Worm (Caenorhabditis elegans) whole organism, young adult: ENCODE data around the gene acs-18.
A peak's percentile ranks its signal among the peaks of the same experiment; 100 is the strongest.

ENCODE experiments used
- B0019.2 ChIP-seq: fragments of 200-800 bp; sonication (Bioruptor generic); conservative IDR thresholded peaks from 2 replicates; pipeline ENCODE4 v1.3.6; 2022; ENCODE audit warnings: missing genetic modification reagents, missing genetic modification characterization, missing compliant biosample characterization
- D2030.7 ChIP-seq: fragments of 200-800 bp; sonication (Bioruptor generic); IDR thresholded peaks from 2 replicates; pipeline ENCODE4 v1.3.6; 2022; ENCODE audit warnings: missing genetic modification reagents, missing genetic modification characterization, missing compliant biosample characterization
- F10E7.11 ChIP-seq: sonication (generic microtip); optimal IDR thresholded peaks from 2 replicates; lab custom pipeline; 2017; ENCODE audit warnings: mild to moderate bottlenecking, missing genetic modification characterization, moderate library complexity, missing compliant biosample characterization
- F37B4.10 ChIP-seq: fragments of 200-800 bp; sonication (Bioruptor generic); IDR thresholded peaks from 2 replicates; pipeline ENCODE4 v1.3.6; 2022; ENCODE audit warnings: missing genetic modification characterization, missing compliant biosample characterization
- F49E8.2 ChIP-seq: sonication (generic microtip); optimal IDR thresholded peaks from 3 replicates; lab custom pipeline; 2017; ENCODE audit warnings: missing genetic modification characterization, mild to moderate bottlenecking, missing compliant biosample characterization, antibody characterized with exemption, moderate library complexity; ENCODE audit not compliant: insufficient read depth
- K12H6.12 ChIP-seq: fragments of 200-800 bp; sonication (Bioruptor generic); optimal IDR thresholded peaks from 2 replicates; lab custom pipeline; 2018; ENCODE audit warnings: mild to moderate bottlenecking, missing genetic modification characterization, missing compliant biosample characterization
- T26A5.8 ChIP-seq: sonication (generic microtip); optimal IDR thresholded peaks from 2 replicates; lab custom pipeline; 2016; ENCODE audit warnings: missing genetic modification characterization, missing compliant biosample characterization
- Y56A3A.18 ChIP-seq: fragments of 200-800 bp; sonication (Bioruptor generic); IDR thresholded peaks from 2 replicates; pipeline ENCODE4 v1.3.6; 2022; ENCODE audit warnings: missing genetic modification reagents, missing genetic modification characterization, missing compliant biosample characterization
- Y67H2A.10 ChIP-seq: fragments of 200-800 bp; sonication (Bioruptor generic); conservative IDR thresholded peaks from 2 replicates; pipeline ENCODE4 v1.3.6; 2022; ENCODE audit warnings: missing genetic modification reagents, missing genetic modification characterization, missing compliant biosample characterization
- Y79H2A.3 ChIP-seq: fragments of 200-800 bp; sonication (Bioruptor generic); conservative IDR thresholded peaks from 2 replicates; pipeline ENCODE4 v1.3.6; 2022; ENCODE audit warnings: missing genetic modification reagents, missing genetic modification characterization, missing compliant biosample characterization
- Y95B8A.8 ChIP-seq: fragments of 200-800 bp; sonication (Bioruptor generic); IDR thresholded peaks from 2 replicates; pipeline ENCODE4 v1.3.6; 2022; ENCODE audit warnings: missing genetic modification reagents, missing genetic modification characterization, missing compliant biosample characterization
- ZK185.1 ChIP-seq: sonication (generic microtip); optimal IDR thresholded peaks from 2 replicates; lab custom pipeline; 2016; ENCODE audit warnings: mild to moderate bottlenecking, missing genetic modification characterization, missing compliant biosample characterization; ENCODE audit not compliant: poor library complexity, severe bottlenecking
- ama-1 ChIP-seq, 3 experiments: fragments of 150-350 bp in 1 of 3; sonication (generic microtip) in 2 of 3; optimal IDR thresholded peaks; 2 replicates each; lab custom pipeline; 2014 to 2018; ENCODE audit warnings: missing biosample characterization in 2 of 3, missing genetic modification characterization in 2 of 3, missing genetic modification reagents in 2 of 3
- aptf-2 ChIP-seq: fragments of 200-800 bp; sonication (Bioruptor generic); conservative IDR thresholded peaks from 2 replicates; pipeline ENCODE4 v1.3.6; 2022; ENCODE audit warnings: missing genetic modification reagents, missing genetic modification characterization, missing compliant biosample characterization
- aptf-3 ChIP-seq: fragments of 200-800 bp; sonication (Bioruptor generic); IDR thresholded peaks from 2 replicates; pipeline ENCODE4 v1.3.6; 2022; ENCODE audit warnings: missing genetic modification characterization, missing compliant biosample characterization
- athp-1 ChIP-seq: sonication (generic microtip); optimal IDR thresholded peaks from 2 replicates; lab custom pipeline; 2017; ENCODE audit warnings: mild to moderate bottlenecking, missing genetic modification characterization, missing compliant biosample characterization
- attf-6 ChIP-seq: fragments of 200-800 bp; sonication (Bioruptor generic); IDR thresholded peaks from 2 replicates; pipeline ENCODE4 v1.3.6; 2022; ENCODE audit warnings: missing genetic modification reagents, missing genetic modification characterization, missing compliant biosample characterization
- ccch-3 ChIP-seq: fragments of 200-800 bp; sonication (Bioruptor generic); optimal IDR thresholded peaks from 2 replicates; lab custom pipeline; 2018; ENCODE audit warnings: mild to moderate bottlenecking, missing genetic modification characterization, missing compliant biosample characterization
- chd-7 ChIP-seq: sonication (generic microtip); optimal IDR thresholded peaks from 2 replicates; lab custom pipeline; 2016; ENCODE audit warnings: mild to moderate bottlenecking, missing genetic modification characterization, moderate library complexity, missing compliant biosample characterization
- dox-1 ChIP-seq: fragments of 200-800 bp; sonication (Bioruptor generic); IDR thresholded peaks from 2 replicates; pipeline ENCODE4 v1.3.6; 2022; ENCODE audit warnings: missing genetic modification reagents, missing genetic modification characterization, missing compliant biosample characterization
- egl-18 ChIP-seq: fragments of 200-800 bp; sonication (Bioruptor generic); IDR thresholded peaks from 2 replicates; pipeline ENCODE4 v1.3.6; 2022; ENCODE audit warnings: missing genetic modification reagents, missing genetic modification characterization, missing compliant biosample characterization
- egrh-3 ChIP-seq: fragments of 200-800 bp; sonication (Bioruptor generic); IDR thresholded peaks from 2 replicates; pipeline ENCODE4 v1.3.6; 2022; ENCODE audit warnings: missing genetic modification reagents, missing genetic modification characterization, missing compliant biosample characterization
- hsf-1 ChIP-seq: fragments of 200-800 bp; sonication (Bioruptor generic); IDR thresholded peaks from 2 replicates; pipeline ENCODE4 v1.3.6; 2022; ENCODE audit warnings: missing genetic modification reagents, missing genetic modification characterization, missing compliant biosample characterization
- lin-40 ChIP-seq: sonication (generic microtip); optimal IDR thresholded peaks from 2 replicates; lab custom pipeline; 2016; ENCODE audit warnings: missing genetic modification characterization, mild to moderate bottlenecking, missing compliant biosample characterization, missing genotype, missing genetic modification reagents
- lir-1 ChIP-seq: fragments of 200-800 bp; sonication (Bioruptor generic); conservative IDR thresholded peaks from 2 replicates; pipeline ENCODE4 v1.3.6; 2022; ENCODE audit warnings: missing genetic modification reagents, missing genetic modification characterization, missing compliant biosample characterization
- madf-3 ChIP-seq: fragments of 200-800 bp; sonication (Bioruptor generic); IDR thresholded peaks from 2 replicates; pipeline ENCODE4 v1.3.6; 2022; ENCODE audit warnings: missing genetic modification reagents, missing genetic modification characterization, missing compliant biosample characterization
- madf-6 ChIP-seq: fragments of 200-800 bp; sonication (Bioruptor generic); IDR thresholded peaks from 2 replicates; pipeline ENCODE4 v1.3.6; 2022; ENCODE audit warnings: missing genetic modification reagents, missing genetic modification characterization, missing compliant biosample characterization
- madf-8 ChIP-seq: fragments of 200-800 bp; sonication (Bioruptor generic); conservative IDR thresholded peaks from 2 replicates; pipeline ENCODE4 v1.3.6; 2022; ENCODE audit warnings: missing genetic modification reagents, missing genetic modification characterization, missing compliant biosample characterization
- mcd-1 ChIP-seq: fragments of 200-800 bp; sonication (Bioruptor generic); IDR thresholded peaks from 2 replicates; pipeline ENCODE4 v1.3.6; 2022; ENCODE audit warnings: missing genetic modification reagents, missing genetic modification characterization, missing compliant biosample characterization
- mel-28 ChIP-seq: sonication (generic microtip); optimal IDR thresholded peaks from 2 replicates; lab custom pipeline; 2016; ENCODE audit warnings: borderline replicate concordance, mild to moderate bottlenecking, missing genetic modification characterization, missing compliant biosample characterization
- nfya-2 ChIP-seq: fragments of 200-800 bp; sonication (Bioruptor generic); IDR thresholded peaks from 2 replicates; pipeline ENCODE4 v1.3.6; 2022; ENCODE audit warnings: missing genetic modification reagents, missing genetic modification characterization, missing compliant biosample characterization
- nhr-120 ChIP-seq: fragments of 200-800 bp; sonication (Bioruptor generic); IDR thresholded peaks from 2 replicates; pipeline ENCODE4 v1.3.6; 2022; ENCODE audit warnings: missing genetic modification characterization, missing compliant biosample characterization
- nhr-90 ChIP-seq: sonication (generic microtip); optimal IDR thresholded peaks from 2 replicates; lab custom pipeline; 2016; ENCODE audit warnings: missing genotype, mild to moderate bottlenecking, missing genetic modification characterization, missing compliant biosample characterization
- pbrm-1 ChIP-seq: fragments of 200-800 bp; sonication (Bioruptor generic); IDR thresholded peaks from 2 replicates; pipeline ENCODE4 v1.3.6; 2022; ENCODE audit warnings: missing genetic modification reagents, missing genetic modification characterization, missing compliant biosample characterization
- rec-8 ChIP-seq, 2 experiments: sonication (generic microtip); optimal IDR thresholded peaks; 2 replicates each; lab custom pipeline; 2016; ENCODE audit warnings: mild to moderate bottlenecking in 2 of 2, missing genetic modification characterization in 2 of 2, missing genetic modification reagents in 2 of 2, missing genotype in 2 of 2, missing biosample characterization in 1 of 2, missing compliant biosample characterization in 1 of 2, moderate library complexity in 1 of 2
- somi-1 ChIP-seq: fragments of 200-800 bp; sonication (Bioruptor generic); optimal IDR thresholded peaks from 2 replicates; lab custom pipeline; 2018; ENCODE audit warnings: mild to moderate bottlenecking, missing genetic modification characterization, missing compliant biosample characterization
- sptf-2 ChIP-seq: fragments of 200-800 bp; sonication (Bioruptor generic); optimal IDR thresholded peaks from 2 replicates; lab custom pipeline; 2018; ENCODE audit warnings: mild to moderate bottlenecking, missing genetic modification characterization, missing compliant biosample characterization
- tbx-9 ChIP-seq: sonication (generic microtip); optimal IDR thresholded peaks from 2 replicates; lab custom pipeline; 2016; ENCODE audit warnings: borderline replicate concordance, missing genetic modification characterization, inconsistent platforms, missing compliant biosample characterization
- tlf-1 ChIP-seq: fragments of 200-800 bp; sonication (Bioruptor generic); optimal IDR thresholded peaks from 2 replicates; lab custom pipeline; 2018; ENCODE audit warnings: mild to moderate bottlenecking, missing genetic modification characterization, missing compliant biosample characterization
- ztf-18 ChIP-seq: sonication (generic microtip); optimal IDR thresholded peaks from 2 replicates; lab custom pipeline; 2016; ENCODE audit warnings: missing genotype, mild to moderate bottlenecking, missing genetic modification characterization, missing compliant biosample characterization
- ztf-25 ChIP-seq: fragments of 200-800 bp; sonication (Bioruptor generic); IDR thresholded peaks from 2 replicates; pipeline ENCODE4 v1.3.6; 2022; ENCODE audit warnings: missing genetic modification reagents, missing genetic modification characterization, missing compliant biosample characterization

The acs-18 gene

ce11 chrIV:10311115-10311514 is 2.4 kb downstream of the acs-18 start (continued):
- TF ChIP-seq tlf-1 (GFP tag; lab: Kevin White, UChicago) (no peak), attf-6 (GFP tag; lab: Robert Waterston, UW) (no peak), ZK185.1 (tag; lab: Kevin White, UChicago) (peak; percentile 58), D2030.7 (0 out of 2 replicates have a peak, but pooled peaks have one; percentile 16), nhr-90 (tag; lab: Kevin White, UChicago) (peak; percentile 37), egrh-3 (no peak), Y79H2A.3 (GFP tag; lab: Robert Waterston, UW) (no peak), ama-1 (optimal IDR thresholded peaks at IDR 0.05; lab: Kevin White, UChicago) (no peak), ama-1 (GFP tag; optimal IDR thresholded peaks at IDR 0.05; lab: Kevin White, UChicago) (no peak), ztf-25 (no peak), mel-28 (tag; lab: Kevin White, UChicago) (no peak), hsf-1 (GFP tag; lab: Robert Waterston, UW) (no peak), F49E8.2 (no peak), B0019.2 (GFP tag; lab: Robert Waterston, UW) (no peak), lin-40 (no peak), nfya-2 (no peak), Y56A3A.18 (no peak), somi-1 (GFP tag; lab: Kevin White, UChicago) (no peak), madf-6 (GFP tag; lab: Robert Waterston, UW) (no peak; the same call in 1 of the 2 replicates), aptf-2 (GFP tag; lab: Robert Waterston, UW) (no peak), F10E7.11 (tag; lab: Kevin White, UChicago) (no peak), madf-3 (no peak), chd-7 (tag; lab: Kevin White, UChicago) (no peak)
- TF ChIP-seq, all 124 proteins: peak for 14

ce11 chrIV:10310329-10310728 is 3.1 kb downstream of the acs-18 start, which contains the start of gene R09E10.8:
Gene R09E10.8 (minus strand): TSS chrIV:10310429.
- TF ChIP-seq madf-8, result no peak
- no peak for TF ChIP-seq ccch-3 (GFP tag; lab: Kevin White, UChicago)
- no peak for TF ChIP-seq T26A5.8 (tag; lab: Kevin White, UChicago)
- no peak for TF ChIP-seq K12H6.12 (tag; lab: Kevin White, UChicago)
- TF ChIP-seq Y95B8A.8 (GFP tag; lab: Robert Waterston, UW), result no peak
- no peak for TF ChIP-seq ztf-18 (tag; lab: Kevin White, UChicago)

DNA sequence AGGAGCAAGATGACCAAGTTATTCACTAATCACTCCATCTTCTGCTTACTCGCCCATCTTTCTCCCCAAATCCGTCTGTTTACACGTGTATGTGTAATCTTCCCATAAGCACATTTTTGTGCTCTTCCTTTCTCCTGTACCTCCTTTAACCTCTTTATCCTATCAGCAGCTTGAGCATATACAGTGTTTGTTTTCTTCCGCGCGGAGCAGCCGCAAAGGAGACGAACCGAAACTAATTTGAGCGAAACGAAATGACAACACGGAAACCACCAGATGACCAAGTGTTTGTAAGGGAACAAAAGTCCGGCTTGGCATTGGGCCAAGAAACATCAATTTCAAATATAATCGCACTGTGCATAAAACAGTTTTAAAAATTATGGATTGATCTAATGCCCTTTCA is 9.1 kb downstream of the acs-18 start:
- TF ChIP-seq mcd-1 (no peak), egl-18 (GFP tag; lab: Robert Waterston, UW) (no peak), lir-1 (GFP tag; lab: Robert Waterston, UW) (no peak), tbx-9 (tag; lab: Kevin White, UChicago) (no peak), F49E8.2 (no peak), F37B4.10 (GFP tag; lab: Robert Waterston, UW) (no peak), dox-1 (no peak), Y95B8A.8 (GFP tag; lab: Robert Waterston, UW) (no peak), tlf-1 (GFP tag; lab: Kevin White, UChicago) (no peak), athp-1 (tag; lab: Kevin White, UChicago) (no peak), madf-8 (no peak), pbrm-1 (no peak), nhr-120 (GFP tag; lab: Robert Waterston, UW) (no peak), lin-40 (no peak), rec-8 (tag; optimal IDR thresholded peaks at IDR 0.05; lab: Kevin White, UChicago) (no peak), hsf-1 (GFP tag; lab: Robert Waterston, UW) (no peak), aptf-3 (GFP tag; lab: Robert Waterston, UW) (no peak), Y67H2A.10 (no peak), sptf-2 (GFP tag; lab: Kevin White, UChicago) (no peak), T26A5.8 (tag; lab: Kevin White, UChicago) (no peak)
